Fruit fly (Drosophila melanogaster) whole organism, embryonic: ENCODE measurements around the gene ghi.

Source experiments
- Antp ChIP-seq: fragments of 200-800 bp; sonication (Bioruptor generic); optimal IDR thresholded peaks from 3 replicates; lab custom pipeline; 2016; ENCODE audit warnings: missing biosample characterization, missing genetic modification characterization
- CG10543 ChIP-seq: fragments of 200-800 bp; sonication (Bioruptor generic); optimal IDR thresholded peaks from 3 replicates; lab custom pipeline; 2017; ENCODE audit warnings: missing biosample characterization, mild to moderate bottlenecking, missing genetic modification characterization, moderate library complexity
- CG12769 ChIP-seq: fragments of 200-800 bp; sonication (Bioruptor generic); optimal IDR thresholded peaks from 2 replicates; lab custom pipeline; 2019; ENCODE audit warnings: missing biosample characterization, mild to moderate bottlenecking, missing genetic modification characterization, moderate library complexity
- CG13287 ChIP-seq: fragments of 200-800 bp; sonication (Bioruptor generic); IDR thresholded peaks from 2 replicates; pipeline ENCODE4 v1.3.6; 2022; ENCODE audit warnings: missing biosample characterization, missing genetic modification characterization; ENCODE audit not compliant: partially characterized antibody
- CG14710 ChIP-seq: fragments of 200-800 bp; sonication (Bioruptor generic); optimal IDR thresholded peaks from 3 replicates; lab custom pipeline; 2019; ENCODE audit warnings: missing biosample characterization, mild to moderate bottlenecking, missing genetic modification characterization, moderate library complexity
- CG14860 ChIP-seq: fragments of 200-800 bp; sonication (Bioruptor generic); IDR thresholded peaks from 3 replicates; pipeline ENCODE4 v1.3.6; 2022; ENCODE audit warnings: missing biosample characterization, missing genetic modification characterization; ENCODE audit not compliant: partially characterized antibody
- CG1602 ChIP-seq: fragments of 200-800 bp; sonication (Bioruptor generic); optimal IDR thresholded peaks from 3 replicates; lab custom pipeline; 2016; ENCODE audit warnings: missing biosample characterization, missing genetic modification characterization
- CG34224 ChIP-seq: fragments of 200-800 bp; sonication (Bioruptor generic); IDR thresholded peaks from 3 replicates; pipeline ENCODE4 v1.3.6; 2022; ENCODE audit warnings: missing biosample characterization, missing genetic modification characterization; ENCODE audit not compliant: partially characterized antibody
- CG3847 ChIP-seq: fragments of 200-800 bp; sonication (Bioruptor generic); IDR thresholded peaks from 2 replicates; pipeline ENCODE4 v1.3.6; 2022; ENCODE audit warnings: missing biosample characterization, missing genetic modification characterization
- CG6272 ChIP-seq: fragments of 200-800 bp; sonication (Bioruptor generic); IDR thresholded peaks from 2 replicates; pipeline ENCODE4 v1.3.6; 2022; ENCODE audit warnings: missing biosample characterization, missing genetic modification characterization
- CG7786 ChIP-seq: fragments of 200-800 bp; sonication (Bioruptor generic); optimal IDR thresholded peaks from 2 replicates; lab custom pipeline; 2016; ENCODE audit warnings: missing biosample characterization, missing genetic modification characterization
- D ChIP-seq, 2 experiments: fragments of 200-800 bp in 1 of 2; fragments of >200 bp in 1 of 2; sonication (Bioruptor generic) in 1 of 2; optimal IDR thresholded peaks; 2 replicates in 1 of 2; 3 replicates in 1 of 2; lab custom pipeline; 2017; ENCODE audit warnings: mild to moderate bottlenecking in 1 of 2, missing biosample characterization in 1 of 2, missing genetic modification characterization in 1 of 2, missing genetic modification reagents in 1 of 2
- D19A ChIP-seq: fragments of 200-800 bp; optimal IDR thresholded peaks from 3 replicates; lab custom pipeline; 2019; ENCODE audit warnings: missing biosample characterization, mild to moderate bottlenecking, missing genetic modification characterization, moderate library complexity
- Ets65A ChIP-seq: fragments of 200-800 bp; sonication (Bioruptor generic); peaks from one replicate; lab custom pipeline; 2016; ENCODE audit warnings: missing biosample characterization, missing genetic modification characterization
- Fer3 ChIP-seq: fragments of 200-800 bp; sonication (Bioruptor generic); optimal IDR thresholded peaks from 2 replicates; lab custom pipeline; 2018; ENCODE audit warnings: missing biosample characterization, mild to moderate bottlenecking, missing genetic modification characterization, moderate library complexity
- HLH3B ChIP-seq: fragments of 200-800 bp; sonication (Bioruptor generic); IDR thresholded peaks from 2 replicates; pipeline ENCODE4 v1.3.6; 2022; ENCODE audit warnings: missing biosample characterization, missing genetic modification characterization
- Hr51 ChIP-seq, 2 experiments: fragments of 200-800 bp; sonication (Bioruptor generic); optimal IDR thresholded peaks; 2 replicates in 1 of 2; 3 replicates in 1 of 2; lab custom pipeline; 2016 to 2018; ENCODE audit warnings: missing biosample characterization in 2 of 2, missing genetic modification characterization in 2 of 2, mild to moderate bottlenecking in 1 of 2, moderate library complexity in 1 of 2
- Kr ChIP-seq: fragments of 200-800 bp; sonication (Bioruptor generic); optimal IDR thresholded peaks from 2 replicates; lab custom pipeline; 2017; ENCODE audit warnings: missing biosample characterization, mild to moderate bottlenecking, missing genetic modification characterization
- Med ChIP-seq: fragments of 200-800 bp; sonication (Bioruptor generic); peaks from one replicate; lab custom pipeline; 2016; ENCODE audit warnings: missing biosample characterization, missing genetic modification characterization, mild to moderate bottlenecking, inconsistent platforms, moderate library complexity
- NC2α ChIP-seq: fragments of 200-800 bp; sonication (Bioruptor generic); optimal IDR thresholded peaks from 2 replicates; lab custom pipeline; 2016; ENCODE audit warnings: missing biosample characterization, missing genetic modification characterization
- Nf-YA ChIP-seq: fragments of 200-800 bp; sonication (Bioruptor generic); IDR thresholded peaks from 2 replicates; pipeline ENCODE4 v1.3.6; 2022; ENCODE audit warnings: missing biosample characterization, missing genetic modification characterization
- Rfx ChIP-seq: fragments of 200-800 bp; sonication (Bioruptor generic); IDR thresholded peaks from 2 replicates; pipeline ENCODE4 v1.3.6; 2022; ENCODE audit warnings: missing biosample characterization, missing genetic modification characterization
- ap ChIP-seq: fragments of 200-800 bp; sonication (Bioruptor generic); IDR thresholded peaks from 2 replicates; pipeline ENCODE4 v1.3.6; 2022; ENCODE audit warnings: missing biosample characterization, missing genetic modification characterization
- da ChIP-seq: fragments of 200-800 bp; sonication (Bioruptor generic); optimal IDR thresholded peaks from 2 replicates; lab custom pipeline; 2016; ENCODE audit warnings: missing biosample characterization, missing genetic modification characterization
- fd102C ChIP-seq: fragments of 200-800 bp; sonication (Bioruptor generic); optimal IDR thresholded peaks from 2 replicates; lab custom pipeline; 2018; ENCODE audit warnings: missing biosample characterization, mild to moderate bottlenecking, missing genetic modification characterization, moderate library complexity
- fru ChIP-seq: fragments of >200 bp; optimal IDR thresholded peaks from 2 replicates; lab custom pipeline; 2017
- fu2 ChIP-seq: fragments of 200-800 bp; sonication (Bioruptor generic); optimal IDR thresholded peaks from 2 replicates; lab custom pipeline; 2016; ENCODE audit warnings: missing biosample characterization, missing genetic modification characterization
- h ChIP-seq: fragments of >200 bp; optimal IDR thresholded peaks from 2 replicates; lab custom pipeline; 2017
- ham ChIP-seq: fragments of 200-800 bp; sonication (Bioruptor generic); IDR thresholded peaks from 2 replicates; pipeline ENCODE4 v1.3.6; 2022; ENCODE audit warnings: missing biosample characterization, missing genetic modification characterization
- hth ChIP-seq: fragments of >200 bp; optimal IDR thresholded peaks from 2 replicates; lab custom pipeline; 2017; ENCODE audit warnings: inconsistent platforms
- kah ChIP-seq: fragments of 200-800 bp; sonication (Bioruptor generic); optimal IDR thresholded peaks from 2 replicates; lab custom pipeline; 2018; ENCODE audit warnings: missing biosample characterization, mild to moderate bottlenecking, missing genetic modification characterization
- ken ChIP-seq: fragments of 200-800 bp; sonication (Bioruptor generic); IDR thresholded peaks from 3 replicates; pipeline ENCODE4 v1.3.6; 2022; ENCODE audit warnings: missing biosample characterization, missing genetic modification characterization
- lov ChIP-seq, 2 experiments: fragments of 200-800 bp in 1 of 2; fragments of >200 bp in 1 of 2; sonication (Bioruptor generic) in 1 of 2; IDR thresholded peaks in 1 of 2; optimal IDR thresholded peaks in 1 of 2; 2 replicates in 1 of 2; 3 replicates in 1 of 2; pipeline versions ENCODE4 v1.3.6 to Lab custom; 2017 to 2022; ENCODE audit warnings: missing biosample characterization in 1 of 2, missing genetic modification characterization in 1 of 2
- mld ChIP-seq: fragments of 200-800 bp; sonication (Bioruptor generic); IDR thresholded peaks from 3 replicates; pipeline ENCODE4 v1.3.6; 2022; ENCODE audit warnings: missing biosample characterization, missing genetic modification characterization; ENCODE audit not compliant: partially characterized antibody
- nerfin-2 ChIP-seq: fragments of 200-800 bp; sonication (Bioruptor generic); IDR thresholded peaks from 2 replicates; pipeline ENCODE4 v1.3.6; 2022; ENCODE audit warnings: missing biosample characterization, missing genetic modification characterization; ENCODE audit not compliant: partially characterized antibody
- nmo ChIP-seq: fragments of 200-800 bp; sonication (Bioruptor generic); optimal IDR thresholded peaks from 2 replicates; lab custom pipeline; 2018; ENCODE audit warnings: missing biosample characterization, mild to moderate bottlenecking, missing genetic modification characterization, moderate library complexity
- pfk ChIP-seq: fragments of 200-800 bp; sonication (Bioruptor generic); optimal IDR thresholded peaks from 2 replicates; lab custom pipeline; 2018; ENCODE audit warnings: missing biosample characterization, mild to moderate bottlenecking, missing genetic modification characterization, moderate library complexity
- pros ChIP-seq: fragments of 200-800 bp; sonication (Bioruptor generic); optimal IDR thresholded peaks from 3 replicates; lab custom pipeline; 2019; ENCODE audit warnings: missing biosample characterization, mild to moderate bottlenecking, missing genetic modification characterization, moderate library complexity
- ranshi ChIP-seq: fragments of 200-800 bp; sonication (Bioruptor generic); IDR thresholded peaks from 2 replicates; pipeline ENCODE4 v1.3.6; 2022; ENCODE audit warnings: missing biosample characterization, missing genetic modification characterization
- repo ChIP-seq: fragments of 200-800 bp; sonication (Bioruptor generic); optimal IDR thresholded peaks from 2 replicates; lab custom pipeline; 2016; ENCODE audit warnings: missing biosample characterization, missing genetic modification characterization
- ro ChIP-seq: fragments of 200-800 bp; sonication (Bioruptor generic); IDR thresholded peaks from 2 replicates; pipeline ENCODE4 v1.3.6; 2022; ENCODE audit warnings: missing biosample characterization, missing genetic modification characterization
- scrt ChIP-seq: fragments of 200-800 bp; sonication (Bioruptor generic); optimal IDR thresholded peaks from 2 replicates; lab custom pipeline; 2018; ENCODE audit warnings: missing biosample characterization, mild to moderate bottlenecking, missing genetic modification characterization, moderate library complexity
- sens-2 ChIP-seq: fragments of 200-800 bp; sonication (Bioruptor generic); IDR thresholded peaks from 2 replicates; pipeline ENCODE4 v1.3.6; 2022; ENCODE audit warnings: missing biosample characterization, missing genetic modification characterization
- sqz ChIP-seq: fragments of 200-800 bp; sonication (Bioruptor generic); optimal IDR thresholded peaks from 3 replicates; lab custom pipeline; 2018; ENCODE audit warnings: missing biosample characterization, mild to moderate bottlenecking, missing genetic modification characterization
- tgo ChIP-seq: fragments of 200-800 bp; sonication (Bioruptor generic); IDR thresholded peaks from 3 replicates; pipeline ENCODE4 v1.3.6; 2022; ENCODE audit warnings: missing biosample characterization, missing genetic modification characterization
- tio ChIP-seq: fragments of 200-800 bp; sonication (Bioruptor generic); optimal IDR thresholded peaks from 2 replicates; lab custom pipeline; 2017; ENCODE audit warnings: missing biosample characterization, missing genetic modification characterization, inconsistent platforms
- vnd ChIP-seq: fragments of 200-800 bp; sonication (Bioruptor generic); IDR thresholded peaks from 3 replicates; pipeline ENCODE4 v1.3.6; 2022; ENCODE audit warnings: missing biosample characterization, missing genetic modification characterization; ENCODE audit not compliant: partially characterized antibody
- wor ChIP-seq: fragments of 200-800 bp; sonication (Bioruptor generic); IDR thresholded peaks from 2 replicates; pipeline ENCODE4 v1.3.6; 2022; ENCODE audit warnings: missing biosample characterization, missing genetic modification characterization
- yki ChIP-seq: fragments of >200 bp; optimal IDR thresholded peaks from 3 replicates; lab custom pipeline; 2018

Gene ghi

dm6 chr3L:9460775-9461491, 9.3 kb downstream of the ghi start, which contains the start of the genes CG3434 and CG44838 (continued):
- TF ChIP-seq sens-2: no peak
- no peak for TF ChIP-seq fru (lab: Kevin White, UChicago)
- TF ChIP-seq wor (GFP tag; lab: Robert Waterston, UW): peak; percentile 61
- peak; percentile 75 for TF ChIP-seq D19A (tag; lab: Kevin White, UChicago)
- peak; percentile 57 for TF ChIP-seq CG7786 (GFP tag; lab: Kevin White, UChicago)
- peak; percentile 71 for TF ChIP-seq Fer3 (tag; lab: Kevin White, UChicago)
- TF ChIP-seq mld (GFP tag; lab: Robert Waterston, UW): no peak
- no peak for TF ChIP-seq ham
- no peak for TF ChIP-seq hth (lab: Kevin White, UChicago)
- no peak for TF ChIP-seq ro (GFP tag; lab: Robert Waterston, UW)
- peak; percentile 40 for TF ChIP-seq CG12769
- TF ChIP-seq h (lab: Kevin White, UChicago): no peak
- peak; percentile 67 for TF ChIP-seq CG13287 (GFP tag; lab: Robert Waterston, UW)
- peak; percentile 35; the same call in 1 of the 2 replicates for TF ChIP-seq ap (GFP tag; lab: Robert Waterston, UW)
- TF ChIP-seq nmo: peak; percentile 87
- no peak for TF ChIP-seq pfk (GFP tag; lab: Kevin White, UChicago)
- TF ChIP-seq Kr (GFP tag; lab: Kevin White, UChicago): no peak
- TF ChIP-seq scrt: peak; percentile 75
- TF ChIP-seq tgo (GFP tag; lab: Robert Waterston, UW): peak; percentile 64
- peak; percentile 91 for TF ChIP-seq CG14710
- peak; percentile 39 for TF ChIP-seq NC2α (GFP tag; lab: Kevin White, UChicago)
- TF ChIP-seq Ets65A (GFP tag; lab: Kevin White, UChicago): peak; percentile 96
- no peak for TF ChIP-seq repo
- no peak for TF ChIP-seq D (optimal IDR thresholded peaks at IDR 0.05; lab: Kevin White, UChicago)
- TF ChIP-seq D (GFP tag; optimal IDR thresholded peaks at IDR 0.05; lab: Kevin White, UChicago): peak; percentile 70
- TF ChIP-seq ranshi: peak; percentile 64
- no peak for TF ChIP-seq kah (GFP tag; lab: Kevin White, UChicago)
- peak; percentile 39 for TF ChIP-seq fu2 (GFP tag; lab: Kevin White, UChicago)
- no peak for TF ChIP-seq da (GFP tag; lab: Kevin White, UChicago)
- no peak for TF ChIP-seq nerfin-2 (GFP tag; lab: Robert Waterston, UW)
- TF ChIP-seq sqz (GFP tag; lab: Kevin White, UChicago): peak; percentile 65
- peak; percentile 70 for TF ChIP-seq tio (GFP tag; lab: Kevin White, UChicago)
- peak; percentile 62 for TF ChIP-seq Antp (GFP tag; lab: Kevin White, UChicago)
- TF ChIP-seq vnd: no peak
- peak; percentile 85 for TF ChIP-seq Rfx (GFP tag; lab: Robert Waterston, UW)
- TF ChIP-seq Hr51 (GFP tag; optimal IDR thresholded peaks at IDR 0.05; lab: Kevin White, UChicago): peak; percentile 66 to 81
- peak; percentile 70; the same call in 1 of the 3 replicates for TF ChIP-seq ken (GFP tag; lab: Robert Waterston, UW)
- TF ChIP-seq Med (GFP tag; lab: Kevin White, UChicago): peak; percentile 92
- TF ChIP-seq CG34224: 0 out of 3 replicates have a peak, but pooled peaks have one; percentile 34
- no peak for TF ChIP-seq CG14860 (GFP tag; lab: Robert Waterston, UW)
- peak; percentile 42; the same call in 1 of the 2 replicates for TF ChIP-seq Nf-YA (GFP tag; lab: Robert Waterston, UW)
- peak; percentile 76; the same call in 1 of the 2 replicates for TF ChIP-seq CG6272 (GFP tag; lab: Robert Waterston, UW)
- peak; percentile 17 for TF ChIP-seq pros (GFP tag; lab: Kevin White, UChicago)
- TF ChIP-seq lov (optimal IDR thresholded peaks at IDR 0.05; lab: Kevin White, UChicago): no peak
- 0 out of 3 replicates have a peak, but pooled peaks have one; percentile 35 for TF ChIP-seq lov (GFP tag; IDR thresholded peaks at IDR 0.05; lab: Robert Waterston, UW)
- TF ChIP-seq yki (lab: Kevin White, UChicago): no peak
- peak; percentile 31 for TF ChIP-seq fd102C (GFP tag; lab: Kevin White, UChicago)
- peak; percentile 67 for TF ChIP-seq HLH3B
- peak; percentile 86 for TF ChIP-seq CG3847
- peak; percentile 91 for TF ChIP-seq CG10543 (GFP tag; lab: Kevin White, UChicago)
- TF ChIP-seq CG1602 (GFP tag; lab: Kevin White, UChicago): peak; percentile 75
